Worm (Caenorhabditis elegans): ENCODE results near the gene F10G2.1.

DNA sequence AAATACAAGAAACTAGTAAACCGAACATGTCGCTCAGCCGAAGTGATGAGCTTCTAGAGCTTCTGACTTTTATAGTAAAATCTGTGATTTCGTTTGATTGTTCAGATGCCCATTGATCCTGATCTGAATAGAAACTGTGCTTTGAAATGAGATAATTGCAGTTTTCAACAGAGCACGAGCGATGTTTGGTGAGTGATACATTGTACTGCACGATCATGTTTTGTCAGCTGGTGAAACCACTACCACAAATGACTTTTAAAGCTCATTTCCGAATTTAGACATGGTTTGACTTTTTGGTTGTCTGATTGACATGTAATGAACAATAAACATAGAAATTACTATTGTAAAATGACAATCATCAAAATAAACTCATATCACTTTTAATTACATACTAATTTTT lies 23.1 kb downstream of the F10G2.1 start, which contains the start of gene tag-293:
- TF ChIP-seq him-1 (tag; optimal IDR thresholded peaks at IDR 0.05) (no peak), W03F9.2 (tag; optimal IDR thresholded peaks at IDR 0.05) (no peak)

All from whole organism, L4/young adult.